Worm (Caenorhabditis elegans): ENCODE data around the gene tag-123.

ce11 chrX:8422020-8422419 is at the start of gene tag-123:
- TF ChIP-seq pha-4 (GFP tag; IDR thresholded peaks at IDR 0.05) (0 out of 2 replicates have a peak, but pooled peaks have one; percentile 9), pha-4 (tag; optimal IDR thresholded peaks at IDR 0.05) (peak; percentile 68), ces-1 (GFP tag; optimal IDR thresholded peaks at IDR 0.05) (no peak), ama-1 (optimal IDR thresholded peaks at IDR 0.05) (no peak), lin-15B (tag; optimal IDR thresholded peaks at IDR 0.05) (no peak), F49E8.2 (tag; optimal IDR thresholded peaks at IDR 0.05; ENCODE audit: borderline replicate concordance) (no peak), nhr-25 (tag; optimal IDR thresholded peaks at IDR 0.05; ENCODE audit: borderline replicate concordance, insufficient read depth) (peak; percentile 7)
